Fruit fly (Drosophila melanogaster): Measurements from ENCODE around the gene noi.

noi gene

dm6 chr3R:5550452-5550851 lies 40.8 kb downstream of the noi start (continued):
- TF ChIP-seq Ets97D (GFP tag; optimal IDR thresholded peaks at IDR 0.05) (no peak), nau (GFP tag; optimal IDR thresholded peaks at IDR 0.05) (no peak), CG16815 (GFP tag; optimal IDR thresholded peaks at IDR 0.05) (no peak), gt (GFP tag; IDR thresholded peaks at IDR 0.05) (no peak), gsb (GFP tag; IDR thresholded peaks at IDR 0.05) (no peak), Gug (GFP tag; IDR thresholded peaks at IDR 0.05) (no peak), inv (GFP tag; IDR thresholded peaks at IDR 0.05; ENCODE audit: partially characterized antibody) (peak; percentile 41; the same call in 1 of the 2 replicates), stc (GFP tag; IDR thresholded peaks at IDR 0.05) (no peak), ham (GFP tag; IDR thresholded peaks at IDR 0.05) (no peak), ac (GFP tag; optimal IDR thresholded peaks at IDR 0.05) (no peak), Sry-δ (GFP tag; optimal IDR thresholded peaks at IDR 0.05) (peak; percentile 81), CG2678 (tag; optimal IDR thresholded peaks at IDR 0.05) (no peak), slp2 (GFP tag; optimal IDR thresholded peaks at IDR 0.05) (no peak), HmgD (GFP tag; optimal IDR thresholded peaks at IDR 0.05) (no peak), CG6854 (GFP tag; optimal IDR thresholded peaks at IDR 0.05) (no peak), row (GFP tag; IDR thresholded peaks at IDR 0.05) (0 out of 3 replicates have a peak, but pooled peaks have one; percentile 12), CG2202 (tag; optimal IDR thresholded peaks at IDR 0.05) (no peak), CG10431 (GFP tag; optimal IDR thresholded peaks at IDR 0.05) (no peak), sna (GFP tag; IDR thresholded peaks at IDR 0.05; ENCODE audit: partially characterized antibody) (peak; percentile 64), org-1 (GFP tag; optimal IDR thresholded peaks at IDR 0.05) (no peak), CG13296 (GFP tag; optimal IDR thresholded peaks at IDR 0.05) (no peak), lbe (GFP tag; optimal IDR thresholded peaks at IDR 0.05) (no peak), CG3995 (GFP tag; optimal IDR thresholded peaks at IDR 0.05) (no peak), CG13287 (GFP tag; IDR thresholded peaks at IDR 0.05; ENCODE audit: partially characterized antibody) (peak; percentile 78), CG7271 (tag; optimal IDR thresholded peaks at IDR 0.05) (no peak), CG9609 (GFP tag; optimal IDR thresholded peaks at IDR 0.05) (no peak), ems (GFP tag; optimal IDR thresholded peaks at IDR 0.05) (no peak), CG12391 (tag; optimal IDR thresholded peaks at IDR 0.05) (no peak), CG17612 (GFP tag; IDR thresholded peaks at IDR 0.05) (no peak), CG3065 (GFP tag; optimal IDR thresholded peaks at IDR 0.05) (no peak), Hr78 (GFP tag; optimal IDR thresholded peaks at IDR 0.05) (no peak), CG6791 (GFP tag; IDR thresholded peaks at IDR 0.05; ENCODE audit: partially characterized antibody) (peak; percentile 65), maf-S (GFP tag; optimal IDR thresholded peaks at IDR 0.05) (no peak), wdn (GFP tag; IDR thresholded peaks at IDR 0.05) (no peak), NC2β (GFP tag; optimal IDR thresholded peaks at IDR 0.05) (no peak), CTCF (GFP tag; optimal IDR thresholded peaks at IDR 0.05) (no peak), CG1603 (tag; optimal IDR thresholded peaks at IDR 0.05) (peak; percentile 52), pho (GFP tag; optimal IDR thresholded peaks at IDR 0.05) (no peak), CG8290 (GFP tag; optimal IDR thresholded peaks at IDR 0.05) (no peak), CG8290 (tag; optimal IDR thresholded peaks at IDR 0.05) (no peak), MESR4 (GFP tag; optimal IDR thresholded peaks at IDR 0.05) (no peak), Atf3 (GFP tag; optimal IDR thresholded peaks at IDR 0.05) (no peak), CG17802 (tag; optimal IDR thresholded peaks at IDR 0.05) (no peak), Oli (tag; optimal IDR thresholded peaks at IDR 0.05) (no peak), Ets65A (GFP tag) (no peak), Hand (GFP tag; optimal IDR thresholded peaks at IDR 0.05) (no peak), CG5180 (GFP tag; optimal IDR thresholded peaks at IDR 0.05) (no peak), pfk (GFP tag; optimal IDR thresholded peaks at IDR 0.05) (no peak), nmo (GFP tag; optimal IDR thresholded peaks at IDR 0.05) (no peak), abd-A (tag; optimal IDR thresholded peaks at IDR 0.05) (no peak), CG17186 (GFP tag; optimal IDR thresholded peaks at IDR 0.05) (peak; percentile 35), Myb (GFP tag; optimal IDR thresholded peaks at IDR 0.05) (peak; percentile 91)

All from whole organism, embryonic.